Worm (Caenorhabditis elegans) whole organism, dauer: ENCODE results near the gene Y54G11A.14.
"Not testable (repeated sequence)": the region's sequence is repeated elsewhere in the genome, so short reads cannot be mapped to it uniquely, and the experiment has no call there.

Experiments
- unc-62 ChIP-seq: sonication (generic microtip); optimal IDR thresholded peaks from 2 replicates; lab custom pipeline; 2017; ENCODE audit warnings: missing biosample characterization, missing genetic modification reagents, missing genetic modification characterization

Y54G11A.14 gene

ce11 chrII:14318027-14318426, at the start of gene Y54G11A.14:
Y54G11A.14 (plus strand) TSS chrII:14318158.
- no peak for TF ChIP-seq unc-62 (GFP tag; lab: Kevin White, UChicago)

- no peak for TF ChIP-seq unc-62 (GFP tag; lab: Kevin White, UChicago)
Measured at ce11 chrII:14269142-14269593, 48.8 kb upstream of the Y54G11A.14 start, which contains the start of gene Y54G11A.1. Y54G11A.1 (minus strand) TSS chrII:14269192.

ce11 chrII:14269839-14270238, 48.1 kb upstream of the Y54G11A.14 start:
- no peak for TF ChIP-seq unc-62 (GFP tag; lab: Kevin White, UChicago)

DNA sequence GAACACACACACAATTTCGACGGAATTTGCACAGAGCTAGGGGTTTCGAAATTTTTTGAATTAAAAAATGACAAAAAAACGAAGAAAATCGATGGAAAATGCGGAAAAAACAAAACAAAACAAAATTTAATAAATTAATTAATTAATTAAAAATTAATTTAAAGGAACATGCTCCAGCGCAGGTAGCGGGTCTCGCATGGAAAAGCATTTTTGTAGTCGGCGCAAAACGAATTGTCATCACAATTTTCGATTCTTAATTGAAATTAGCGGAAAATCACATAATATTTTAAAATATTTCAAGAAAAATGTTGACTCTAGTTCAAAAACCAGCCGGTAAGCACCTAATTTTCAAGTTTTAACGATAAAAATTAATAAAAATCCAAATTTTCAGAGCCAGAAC, 41.5 kb upstream of the Y54G11A.14 start, which contains the start of gene Y54G11A.3:
Y54G11A.3 (plus strand) TSS at position 213 of the 400 bp plus-strand sequence.
- TF ChIP-seq unc-62 (GFP tag; lab: Kevin White, UChicago) = no peak

DNA sequence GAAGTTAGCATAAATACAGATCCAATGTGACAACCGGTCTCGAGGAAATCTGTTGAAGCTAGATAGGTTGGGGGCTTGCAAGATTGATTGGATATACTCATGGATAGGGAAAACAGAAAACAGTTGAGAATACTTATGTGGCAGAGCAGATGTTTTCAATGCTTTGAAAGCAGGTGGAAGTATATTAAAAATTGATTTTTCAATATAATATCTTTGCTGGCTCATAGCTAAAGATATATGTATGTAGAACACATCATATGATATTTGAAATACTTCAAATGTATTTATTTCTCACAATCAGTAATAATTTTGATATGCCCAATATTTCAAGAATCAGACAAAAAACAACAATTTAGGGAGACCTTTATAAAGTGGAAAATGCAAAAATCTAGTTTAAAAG, 30.7 kb upstream of the Y54G11A.14 start, which contains the start of gene srh-41:
srh-41 (minus strand) TSS at position 101 of the 400 bp plus-strand sequence.
- TF ChIP-seq unc-62 (GFP tag; lab: Kevin White, UChicago) = no peak

- no peak for TF ChIP-seq unc-62 (GFP tag; lab: Kevin White, UChicago)
Measured at ce11 chrII:14288968-14289367, 29.0 kb upstream of the Y54G11A.14 start, which contains the start of gene srh-42. srh-42 (minus strand) TSS chrII:14289068.

- TF ChIP-seq unc-62 (GFP tag; lab: Kevin White, UChicago) = no peak
Measured at ce11 chrII:14290846-14291245, 27.1 kb upstream of the Y54G11A.14 start.

DNA sequence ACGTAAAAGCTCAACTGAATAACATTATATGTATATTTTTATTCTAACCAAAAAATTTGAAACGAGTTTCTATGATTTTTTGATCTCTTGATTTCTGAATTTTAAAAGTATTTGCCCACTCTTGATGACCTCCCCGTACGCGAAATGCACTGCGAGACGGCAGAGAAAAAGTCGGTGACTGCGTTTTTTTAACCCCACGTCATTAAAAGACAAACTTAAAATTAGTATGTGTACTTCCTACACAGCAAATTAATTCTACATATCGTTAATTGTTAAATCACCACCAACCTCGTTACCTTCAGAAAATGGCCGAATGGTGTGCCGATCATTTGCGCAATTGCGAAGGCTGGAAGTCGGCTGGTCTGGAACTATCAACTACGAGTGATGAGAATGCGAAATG, 25.4 kb upstream of the Y54G11A.14 start, which contains the start of gene Y54G11A.4:
Y54G11A.4 (plus strand) TSS at position 301 of the 400 bp plus-strand sequence.
- TF ChIP-seq unc-62 (GFP tag; lab: Kevin White, UChicago) = no peak

- no peak for TF ChIP-seq unc-62 (GFP tag; lab: Kevin White, UChicago)
Measured at ce11 chrII:14294390-14294789, 23.6 kb upstream of the Y54G11A.14 start.

ce11 chrII:14296320-14296719, 21.6 kb upstream of the Y54G11A.14 start:
- no peak for TF ChIP-seq unc-62 (GFP tag; lab: Kevin White, UChicago)

DNA sequence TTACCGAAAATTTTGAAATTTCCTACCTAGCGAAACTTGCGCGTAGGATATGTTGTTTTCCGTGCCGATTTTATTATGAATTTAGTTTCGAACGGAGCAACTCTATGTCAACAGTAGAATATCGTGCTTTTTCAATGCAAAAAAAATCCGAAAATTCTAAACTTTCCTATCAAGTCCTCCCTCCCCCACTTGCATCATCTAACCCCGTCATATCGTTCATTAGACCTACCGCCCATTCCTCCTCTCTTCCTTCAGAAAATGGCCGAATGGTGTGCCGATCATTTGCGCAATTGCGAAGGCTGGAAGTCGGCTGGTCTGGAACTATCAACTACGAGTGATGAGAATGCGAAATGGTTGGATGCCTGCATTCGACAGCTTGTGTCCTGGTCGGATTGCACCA, 20.9 kb upstream of the Y54G11A.14 start, which contains the start of gene Y54G11A.7:
Y54G11A.7 (plus strand) TSS at position 256 of the 400 bp plus-strand sequence.
- not testable (repeated sequence) for TF ChIP-seq unc-62 (GFP tag; lab: Kevin White, UChicago)

- TF ChIP-seq unc-62 (GFP tag; lab: Kevin White, UChicago) = no peak
Measured at ce11 chrII:14299254-14299759, 18.7 kb upstream of the Y54G11A.14 start.

- not testable (repeated sequence) for TF ChIP-seq unc-62 (GFP tag; lab: Kevin White, UChicago)
Measured at ce11 chrII:14301927-14302326, 16.0 kb upstream of the Y54G11A.14 start, which contains the start of gene ctl-2. ctl-2 (minus strand) TSS chrII:14302027.

- not testable (repeated sequence) for TF ChIP-seq unc-62 (GFP tag; lab: Kevin White, UChicago)
Measured at ce11 chrII:14306160-14306559, 11.8 kb upstream of the Y54G11A.14 start, which contains the start of gene ctl-1. ctl-1 (minus strand) TSS chrII:14306260.

ce11 chrII:14310729-14311388, 7.1 kb upstream of the Y54G11A.14 start, which contains the start of gene ctl-3:
ctl-3 (minus strand) TSS chrII:14310779.
- TF ChIP-seq unc-62 (GFP tag; lab: Kevin White, UChicago) = no peak

ce11 chrII:14311537-14311936, 6.4 kb upstream of the Y54G11A.14 start:
- TF ChIP-seq unc-62 (GFP tag; lab: Kevin White, UChicago) = no peak
